Fruit fly (Drosophila melanogaster): ENCODE results near the gene HP1D3csd.

dm6 chrX:19148798-19149510, 41.1 kb upstream of the HP1D3csd start:
- TF ChIP-seq ttk (optimal IDR thresholded peaks at IDR 0.05), result no peak
- no peak for TF ChIP-seq h (optimal IDR thresholded peaks at IDR 0.05)
- no peak for TF ChIP-seq insv (optimal IDR thresholded peaks at IDR 0.05)
- TF ChIP-seq Myc (optimal IDR thresholded peaks at IDR 0.05), result no peak
- TF ChIP-seq psq (optimal IDR thresholded peaks at IDR 0.05), result no peak
- TF ChIP-seq Sin3A (optimal IDR thresholded peaks at IDR 0.05), result no peak

Measured in Kc167 (cell line).